Worm (Caenorhabditis elegans) whole organism, L2 larva: ENCODE results near the gene cyn-1.

Experiments
- C34F6.9 ChIP-seq: fragments of 150-350 bp; optimal IDR thresholded peaks from 2 replicates; lab custom pipeline; 2014; ENCODE audit warnings: missing biosample characterization, missing genetic modification characterization
- F13H6.1 ChIP-seq: sonication (generic microtip); optimal IDR thresholded peaks from 2 replicates; lab custom pipeline; 2016; ENCODE audit warnings: missing genetic modification characterization, missing compliant biosample characterization
- R02D3.7 ChIP-seq: fragments of 150-350 bp; optimal IDR thresholded peaks from 2 replicates; lab custom pipeline; 2014; ENCODE audit warnings: missing biosample characterization, missing genetic modification characterization
- Y55F3AM.14 ChIP-seq: fragments of 200-800 bp; sonication (Bioruptor generic); optimal IDR thresholded peaks from 2 replicates; lab custom pipeline; 2018; ENCODE audit warnings: mild to moderate bottlenecking, missing genetic modification characterization, missing compliant biosample characterization
- ZK546.5 ChIP-seq: sonication (generic microtip); optimal IDR thresholded peaks from 2 replicates; lab custom pipeline; 2017; ENCODE audit warnings: missing biosample characterization, missing genetic modification characterization
- alr-1 ChIP-seq: fragments of 150-350 bp; optimal IDR thresholded peaks from 2 replicates; lab custom pipeline; 2014; ENCODE audit warnings: missing biosample characterization, missing genetic modification characterization
- aly-2 ChIP-seq: fragments of 150-350 bp; optimal IDR thresholded peaks from 2 replicates; lab custom pipeline; 2014; ENCODE audit warnings: missing biosample characterization, missing genetic modification characterization
- ama-1 ChIP-seq: fragments of 150-350 bp; optimal IDR thresholded peaks from 2 replicates; lab custom pipeline; 2018; ENCODE audit warnings: inconsistent platforms
- blmp-1 ChIP-seq: sonication (generic microtip); optimal IDR thresholded peaks from 2 replicates; lab custom pipeline; 2017; ENCODE audit warnings: missing genetic modification characterization, mild to moderate bottlenecking, missing compliant biosample characterization, antibody characterized with exemption, moderate library complexity; ENCODE audit not compliant: insufficient read depth
- ceh-16 ChIP-seq: fragments of 150-350 bp; optimal IDR thresholded peaks from 2 replicates; lab custom pipeline; 2014; ENCODE audit warnings: missing biosample characterization, missing genetic modification characterization
- ceh-82 ChIP-seq: fragments of 150-350 bp; optimal IDR thresholded peaks from 2 replicates; lab custom pipeline; 2014; ENCODE audit warnings: missing biosample characterization, missing genetic modification characterization
- crh-2 ChIP-seq: sonication (generic microtip); optimal IDR thresholded peaks from 2 replicates; lab custom pipeline; 2017; ENCODE audit warnings: missing biosample characterization, missing genetic modification characterization
- dmd-4 ChIP-seq: sonication (generic microtip); optimal IDR thresholded peaks from 2 replicates; lab custom pipeline; 2017; ENCODE audit warnings: missing biosample characterization, missing genetic modification characterization
- egl-27 ChIP-seq: sonication (generic microtip); optimal IDR thresholded peaks from 3 replicates; lab custom pipeline; 2017; ENCODE audit warnings: missing biosample characterization, missing genetic modification reagents, missing genetic modification characterization
- elt-1 ChIP-seq: fragments of 150-350 bp; optimal IDR thresholded peaks from 2 replicates; lab custom pipeline; 2014; ENCODE audit warnings: missing biosample characterization, missing genetic modification characterization
- elt-3 ChIP-seq: sonication (generic microtip); optimal IDR thresholded peaks from 2 replicates; lab custom pipeline; 2017; ENCODE audit warnings: missing biosample characterization, missing genetic modification characterization
- fos-1 ChIP-seq: fragments of 150-350 bp; optimal IDR thresholded peaks from 2 replicates; lab custom pipeline; 2014; ENCODE audit warnings: missing biosample characterization, missing genetic modification characterization
- gmeb-1 ChIP-seq: fragments of 150-350 bp; optimal IDR thresholded peaks from 2 replicates; lab custom pipeline; 2014; ENCODE audit warnings: missing biosample characterization, missing genetic modification characterization
- lin-11 ChIP-seq: fragments of 150-350 bp; sonication (generic microtip); optimal IDR thresholded peaks from 2 replicates; lab custom pipeline; 2014; ENCODE audit warnings: missing biosample characterization, missing genetic modification characterization, inconsistent platforms, mixed read lengths
- lin-13 ChIP-seq: fragments of 150-350 bp; optimal IDR thresholded peaks from 2 replicates; lab custom pipeline; 2014; ENCODE audit warnings: missing biosample characterization, missing genetic modification reagents, missing genetic modification characterization
- lin-39 ChIP-seq: fragments of 150-350 bp; optimal IDR thresholded peaks from 2 replicates; lab custom pipeline; 2014; ENCODE audit warnings: missing biosample characterization, missing genetic modification reagents, missing genetic modification characterization
- lsy-2 ChIP-seq, 2 experiments: fragments of 150-350 bp in 1 of 2; sonication (generic microtip) in 1 of 2; optimal IDR thresholded peaks; 2 replicates each; lab custom pipeline; 2014 to 2017; ENCODE audit warnings: missing biosample characterization in 2 of 2, missing genetic modification characterization in 2 of 2
- mab-5 ChIP-seq: fragments of 150-350 bp; optimal IDR thresholded peaks from 2 replicates; lab custom pipeline; 2014; ENCODE audit warnings: missing biosample characterization, missing genetic modification characterization
- mbf-1 ChIP-seq: sonication (generic microtip); optimal IDR thresholded peaks from 2 replicates; lab custom pipeline; 2017; ENCODE audit warnings: missing biosample characterization, missing genetic modification characterization
- mdl-1 ChIP-seq, 2 experiments: fragments of 150-350 bp in 1 of 2; sonication (generic microtip) in 1 of 2; optimal IDR thresholded peaks; 2 replicates each; lab custom pipeline; 2017; ENCODE audit warnings: missing biosample characterization in 2 of 2, missing genetic modification characterization in 2 of 2
- nhr-10 ChIP-seq: sonication (generic microtip); optimal IDR thresholded peaks from 2 replicates; lab custom pipeline; 2017; ENCODE audit warnings: missing biosample characterization, missing genetic modification characterization
- nhr-11 ChIP-seq: fragments of 150-350 bp; optimal IDR thresholded peaks from 2 replicates; lab custom pipeline; 2014; ENCODE audit warnings: missing biosample characterization, missing genetic modification characterization
- nhr-12 ChIP-seq: fragments of 150-350 bp; optimal IDR thresholded peaks from 2 replicates; lab custom pipeline; 2014; ENCODE audit warnings: missing biosample characterization, missing genetic modification characterization
- nhr-129 ChIP-seq: fragments of 150-350 bp; optimal IDR thresholded peaks from 2 replicates; lab custom pipeline; 2014; ENCODE audit warnings: missing biosample characterization, missing genetic modification characterization
- nhr-21 ChIP-seq: fragments of 150-350 bp; optimal IDR thresholded peaks from 2 replicates; lab custom pipeline; 2014; ENCODE audit warnings: missing biosample characterization, missing genetic modification characterization
- nhr-23 ChIP-seq: fragments of 150-350 bp; optimal IDR thresholded peaks from 2 replicates; lab custom pipeline; 2014; ENCODE audit warnings: missing biosample characterization, missing genetic modification reagents, missing genetic modification characterization
- nhr-237 ChIP-seq: fragments of 150-350 bp; optimal IDR thresholded peaks from 2 replicates; lab custom pipeline; 2014; ENCODE audit warnings: missing biosample characterization, missing genetic modification characterization
- nhr-25 ChIP-seq: fragments of 150-350 bp; sonication (generic microtip); optimal IDR thresholded peaks from 3 replicates; lab custom pipeline; 2014; ENCODE audit warnings: missing biosample characterization, missing genetic modification characterization
- nhr-6 ChIP-seq: fragments of 150-350 bp; optimal IDR thresholded peaks from 2 replicates; lab custom pipeline; 2014; ENCODE audit warnings: missing biosample characterization, missing genetic modification characterization
- nhr-77 ChIP-seq: fragments of 150-350 bp; optimal IDR thresholded peaks from 2 replicates; lab custom pipeline; 2014; ENCODE audit warnings: missing biosample characterization, missing genetic modification characterization
- peb-1 ChIP-seq: fragments of 150-350 bp; optimal IDR thresholded peaks from 2 replicates; lab custom pipeline; 2014; ENCODE audit warnings: missing biosample characterization, missing genetic modification characterization
- sem-4 ChIP-seq: fragments of 150-350 bp; optimal IDR thresholded peaks from 2 replicates; lab custom pipeline; 2014; ENCODE audit warnings: missing biosample characterization, missing genetic modification reagents, missing genetic modification characterization
- sma-3 ChIP-seq: sonication (generic microtip); optimal IDR thresholded peaks from 2 replicates; lab custom pipeline; 2016; ENCODE audit warnings: missing genetic modification reagents, missing genetic modification characterization, missing compliant biosample characterization
- sma-9 ChIP-seq, 2 experiments: fragments of 150-350 bp in 1 of 2; sonication (generic microtip) in 1 of 2; optimal IDR thresholded peaks; 2 replicates each; lab custom pipeline; 2014 to 2016; ENCODE audit warnings: missing genetic modification characterization in 2 of 2, mild to moderate bottlenecking in 1 of 2, missing biosample characterization in 1 of 2, missing compliant biosample characterization in 1 of 2, missing genetic modification reagents in 1 of 2, moderate library complexity in 1 of 2
- snpc-4 ChIP-seq: fragments of 150-350 bp; optimal IDR thresholded peaks from 2 replicates; lab custom pipeline; 2014; ENCODE audit warnings: missing biosample characterization, missing genetic modification characterization
- unc-55 ChIP-seq: fragments of 150-350 bp; sonication (generic microtip); optimal IDR thresholded peaks from 3 replicates; lab custom pipeline; 2014; ENCODE audit warnings: missing biosample characterization, missing genetic modification reagents, missing genetic modification characterization
- unc-62 ChIP-seq: fragments of 150-350 bp; optimal IDR thresholded peaks from 2 replicates; lab custom pipeline; 2014; ENCODE audit warnings: missing biosample characterization, missing genetic modification reagents, missing genetic modification characterization
- zag-1 ChIP-seq: fragments of 150-350 bp; optimal IDR thresholded peaks from 2 replicates; lab custom pipeline; 2014; ENCODE audit warnings: missing biosample characterization, missing genetic modification characterization
- ztf-1 ChIP-seq: fragments of 200-800 bp; sonication (Bioruptor generic); conservative IDR thresholded peaks from 2 replicates; pipeline ENCODE4 v1.3.6; 2022; ENCODE audit warnings: missing genetic modification characterization, missing compliant biosample characterization
- ztf-11 ChIP-seq: sonication (generic microtip); optimal IDR thresholded peaks from 2 replicates; lab custom pipeline; 2017; ENCODE audit warnings: missing biosample characterization, missing genetic modification characterization
- ztf-4 ChIP-seq: fragments of 150-350 bp; optimal IDR thresholded peaks from 2 replicates; lab custom pipeline; 2014; ENCODE audit warnings: missing biosample characterization, missing genetic modification characterization

Gene cyn-1

DNA sequence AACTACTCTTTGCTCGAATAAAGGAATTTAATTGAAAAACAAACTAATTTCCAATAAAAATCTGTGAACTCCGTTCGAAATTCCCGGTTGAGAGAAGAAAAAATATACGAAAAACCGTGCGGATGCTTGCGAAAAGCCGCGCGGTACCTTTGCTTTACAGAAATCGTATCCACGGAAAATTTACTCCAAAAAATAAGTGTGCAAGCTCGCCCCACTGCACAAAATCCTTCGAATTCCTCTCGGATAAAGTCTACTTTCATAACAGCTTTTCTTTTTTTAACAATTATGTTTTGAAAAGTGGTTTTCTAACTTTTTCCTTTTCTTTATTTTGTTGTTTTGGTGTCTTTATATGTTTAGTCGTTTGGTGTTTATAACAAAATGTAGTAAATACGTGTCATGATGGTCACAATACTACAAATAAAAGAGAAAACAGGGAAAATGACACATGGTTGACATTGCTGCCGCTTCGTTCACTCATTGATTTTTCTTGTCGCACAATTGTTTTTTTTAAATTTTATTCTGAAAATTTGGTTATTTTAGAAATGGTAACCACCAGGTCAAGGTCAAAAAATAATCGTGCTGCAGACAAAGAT lies 8.5 kb upstream of the cyn-1 start, which contains the start of gene cept-2 (continued):
- peak; percentile 66 for TF ChIP-seq nhr-77 (tag; lab: Kevin White, UChicago)
- no peak for TF ChIP-seq nhr-6 (tag; lab: Kevin White, UChicago)
- no peak for TF ChIP-seq lin-39 (tag; lab: Kevin White, UChicago)
- no peak for TF ChIP-seq peb-1 (tag; lab: Kevin White, UChicago)
- TF ChIP-seq elt-3 (tag; lab: Kevin White, UChicago): no peak
- TF ChIP-seq nhr-237 (tag; lab: Kevin White, UChicago): no peak
- peak; percentile 93 for TF ChIP-seq F13H6.1 (tag; lab: Kevin White, UChicago)
- peak; percentile 56 for TF ChIP-seq zag-1 (tag; lab: Kevin White, UChicago)
- TF ChIP-seq gmeb-1: peak; percentile 88
- TF ChIP-seq nhr-21: peak; percentile 91
- TF ChIP-seq elt-1 (tag; lab: Kevin White, UChicago): no peak
- TF ChIP-seq lin-11 (tag; lab: Kevin White, UChicago): peak; percentile 96
- TF ChIP-seq mab-5 (tag; lab: Kevin White, UChicago): peak; percentile 88
- peak; percentile 12 for TF ChIP-seq Y55F3AM.14 (GFP tag; lab: Kevin White, UChicago)
- TF ChIP-seq ceh-82 (tag; lab: Kevin White, UChicago): peak; percentile 75
- no peak for TF ChIP-seq alr-1 (tag; lab: Kevin White, UChicago)
- peak; percentile 64 for TF ChIP-seq ceh-16 (tag; lab: Kevin White, UChicago)

- TF ChIP-seq lin-13 (GFP tag; lab: Kevin White, UChicago) (peak; percentile 11), elt-3 (tag; lab: Kevin White, UChicago) (no peak)
Observed at ce11 chrV:14350498-14350897, 5.4 kb upstream of the cyn-1 start.

- TF ChIP-seq dmd-4 (tag; lab: Kevin White, UChicago): no peak
- TF ChIP-seq egl-27 (tag; lab: Kevin White, UChicago): peak; percentile 40
- no peak for TF ChIP-seq elt-1 (tag; lab: Kevin White, UChicago)
- no peak for TF ChIP-seq ZK546.5 (tag; lab: Kevin White, UChicago)
- TF ChIP-seq peb-1 (tag; lab: Kevin White, UChicago): no peak
- TF ChIP-seq lin-11 (tag; lab: Kevin White, UChicago): peak; percentile 59
- TF ChIP-seq nhr-77 (tag; lab: Kevin White, UChicago): no peak
- peak; percentile 49 for TF ChIP-seq nhr-11 (tag; lab: Kevin White, UChicago)
- TF ChIP-seq mbf-1 (tag; lab: Kevin White, UChicago): no peak
- no peak for TF ChIP-seq alr-1 (tag; lab: Kevin White, UChicago)
- TF ChIP-seq zag-1 (tag; lab: Kevin White, UChicago): peak; percentile 87
- no peak for TF ChIP-seq nhr-10 (tag; lab: Kevin White, UChicago)
- TF ChIP-seq ama-1 (lab: Kevin White, UChicago): peak; percentile 4
- no peak for TF ChIP-seq elt-3 (tag; lab: Kevin White, UChicago)
- no peak for TF ChIP-seq ceh-16 (tag; lab: Kevin White, UChicago)
- no peak for TF ChIP-seq nhr-237 (tag; lab: Kevin White, UChicago)
- TF ChIP-seq nhr-12 (tag; lab: Kevin White, UChicago): no peak
- TF ChIP-seq mab-5 (tag; lab: Kevin White, UChicago): peak; percentile 50
- no peak for TF ChIP-seq unc-62 (GFP tag; lab: Kevin White, UChicago)
- TF ChIP-seq gmeb-1: peak; percentile 61
- peak; percentile 58 for TF ChIP-seq lin-13 (GFP tag; lab: Kevin White, UChicago)
- TF ChIP-seq unc-55 (GFP tag; lab: Kevin White, UChicago): peak; percentile 80
- peak; percentile 72 for TF ChIP-seq sma-3 (GFP tag; lab: Kevin White, UChicago)
- TF ChIP-seq lsy-2 (tag; optimal IDR thresholded peaks at IDR 0.05; lab: Kevin White, UChicago): peak; percentile 1 to 76
- peak; percentile 16 for TF ChIP-seq Y55F3AM.14 (GFP tag; lab: Kevin White, UChicago)
- TF ChIP-seq aly-2 (tag; lab: Kevin White, UChicago): no peak
- TF ChIP-seq nhr-129 (tag; lab: Kevin White, UChicago): peak; percentile 88
- no peak for TF ChIP-seq ztf-1 (GFP tag; lab: Robert Waterston, UW)
- no peak for TF ChIP-seq ztf-11 (tag; lab: Kevin White, UChicago)
- TF ChIP-seq nhr-25 (tag; lab: Kevin White, UChicago): peak; percentile 58
- no peak for TF ChIP-seq ceh-82 (tag; lab: Kevin White, UChicago)
- peak; percentile 93 for TF ChIP-seq crh-2 (tag; lab: Kevin White, UChicago)
- TF ChIP-seq fos-1 (tag; lab: Kevin White, UChicago): peak; percentile 91
- peak in 1 of 2 experiments; percentile 40 for TF ChIP-seq mdl-1 (tag; optimal IDR thresholded peaks at IDR 0.05; lab: Kevin White, UChicago)
- TF ChIP-seq nhr-6 (tag; lab: Kevin White, UChicago): no peak
- TF ChIP-seq R02D3.7 (tag; lab: Kevin White, UChicago): no peak
- peak; percentile 54 for TF ChIP-seq blmp-1 (tag; lab: Kevin White, UChicago)
- peak; percentile 87 for TF ChIP-seq snpc-4 (tag; lab: Kevin White, UChicago)
- TF ChIP-seq sem-4: peak; percentile 37
- no peak for TF ChIP-seq nhr-23
- TF ChIP-seq sma-9 (GFP tag; optimal IDR thresholded peaks at IDR 0.05; lab: Kevin White, UChicago): peak; percentile 49
- TF ChIP-seq sma-9 (tag; optimal IDR thresholded peaks at IDR 0.05; lab: Kevin White, UChicago): no peak
- no peak for TF ChIP-seq lin-39 (tag; lab: Kevin White, UChicago)
- TF ChIP-seq F13H6.1 (tag; lab: Kevin White, UChicago): peak; percentile 79
- TF ChIP-seq C34F6.9 (tag; lab: Kevin White, UChicago): peak; percentile 90
- no peak for TF ChIP-seq ztf-4 (tag; lab: Kevin White, UChicago)
- TF ChIP-seq nhr-21: peak; percentile 59
Observed at ce11 chrV:14350949-14351348, 4.9 kb upstream of the cyn-1 start.
